Fruit fly (Drosophila melanogaster): ENCODE results near the gene Cht7.

The Cht7 gene

dm6 chr3L:3045256-3045743 is 61.5 kb downstream of the Cht7 start (continued):
- peak; percentile 22 for TF ChIP-seq odd (GFP tag; optimal IDR thresholded peaks at IDR 0.05)
- TF ChIP-seq sr (GFP tag; IDR thresholded peaks at IDR 0.05), result no peak
- TF ChIP-seq grn (GFP tag; optimal IDR thresholded peaks at IDR 0.05), result no peak
- peak; percentile 35 for TF ChIP-seq Hr3 (GFP tag; optimal IDR thresholded peaks at IDR 0.05)
- TF ChIP-seq Rfx (GFP tag; IDR thresholded peaks at IDR 0.05), result peak; percentile 56; the same call in 1 of the 2 replicates
- TF ChIP-seq corto (GFP tag; optimal IDR thresholded peaks at IDR 0.05), result peak; percentile 88
- TF ChIP-seq CG18011 (GFP tag; optimal IDR thresholded peaks at IDR 0.05), result peak; percentile 10
- TF ChIP-seq fd64A (GFP tag; optimal IDR thresholded peaks at IDR 0.05), result no peak
- peak; percentile 71 for TF ChIP-seq kah (GFP tag; optimal IDR thresholded peaks at IDR 0.05)
- no peak for TF ChIP-seq zen (tag; optimal IDR thresholded peaks at IDR 0.05)
- no peak for TF ChIP-seq klu (GFP tag; IDR thresholded peaks at IDR 0.05)
- TF ChIP-seq Dfd (GFP tag; optimal IDR thresholded peaks at IDR 0.05), result no peak
- no peak for TF ChIP-seq pan (optimal IDR thresholded peaks at IDR 0.05)
- peak in 1 of 2 experiments; percentile 60 for TF ChIP-seq pan (GFP tag; optimal IDR thresholded peaks at IDR 0.05 in 1 of 2, IDR thresholded peaks at IDR 0.05 in 1 of 2)
- TF ChIP-seq Blimp-1 (GFP tag; optimal IDR thresholded peaks at IDR 0.05), result peak; percentile 38
- TF ChIP-seq CG13424 (tag; optimal IDR thresholded peaks at IDR 0.05), result peak; percentile 34
- TF ChIP-seq lola (GFP tag; optimal IDR thresholded peaks at IDR 0.05), result peak in 1 of 3 experiments; percentile 22
- peak in 1 of 2 experiments; percentile 47 for TF ChIP-seq Eip74EF (GFP tag; optimal IDR thresholded peaks at IDR 0.05)
- no peak for TF ChIP-seq CG32767 (GFP tag; IDR thresholded peaks at IDR 0.05)
- TF ChIP-seq CG13287 (GFP tag; IDR thresholded peaks at IDR 0.05; ENCODE audit: partially characterized antibody), result no peak
- peak in 1 of 2 experiments; percentile 3 for TF ChIP-seq Pdp1 (GFP tag; optimal IDR thresholded peaks at IDR 0.05)
- TF ChIP-seq fru (optimal IDR thresholded peaks at IDR 0.05), result no peak
- TF ChIP-seq CG13894 (tag; optimal IDR thresholded peaks at IDR 0.05), result no peak
- peak; percentile 24 for TF ChIP-seq CG12155 (GFP tag; optimal IDR thresholded peaks at IDR 0.05)
- TF ChIP-seq CG31224 (GFP tag; IDR thresholded peaks at IDR 0.05), result no peak
- no peak for TF ChIP-seq CG7271 (tag; optimal IDR thresholded peaks at IDR 0.05)
- TF ChIP-seq croc (GFP tag; conservative IDR thresholded peaks at IDR 0.05), result no peak
- TF ChIP-seq GATAe (GFP tag; conservative IDR thresholded peaks at IDR 0.05), result no peak
- peak; percentile 34 for TF ChIP-seq CG12942 (GFP tag; optimal IDR thresholded peaks at IDR 0.05)
- no peak for TF ChIP-seq mld (GFP tag; IDR thresholded peaks at IDR 0.05; ENCODE audit: partially characterized antibody)
- no peak for TF ChIP-seq wdn (GFP tag; IDR thresholded peaks at IDR 0.05)
- TF ChIP-seq mirr (GFP tag; optimal IDR thresholded peaks at IDR 0.05), result no peak
- no peak for TF ChIP-seq Dip3 (GFP tag; optimal IDR thresholded peaks at IDR 0.05)
- no peak for TF ChIP-seq fd102C (GFP tag; optimal IDR thresholded peaks at IDR 0.05)
- TF ChIP-seq CG1024 (GFP tag; IDR thresholded peaks at IDR 0.05), result no peak
- TF ChIP-seq CG2889 (GFP tag; IDR thresholded peaks at IDR 0.05), result no peak
- TF ChIP-seq Usf (GFP tag; optimal IDR thresholded peaks at IDR 0.05), result no peak
- TF ChIP-seq Hand (GFP tag; optimal IDR thresholded peaks at IDR 0.05), result peak; percentile 18
- TF ChIP-seq bab2 (GFP tag; optimal IDR thresholded peaks at IDR 0.05), result no peak
- TF ChIP-seq Ets65A (GFP tag), result no peak
- TF ChIP-seq CG12104 (GFP tag; optimal IDR thresholded peaks at IDR 0.05), result no peak
- TF ChIP-seq Dp (GFP tag; optimal IDR thresholded peaks at IDR 0.05), result no peak
- peak; percentile 21; the same call in 1 of the 2 replicates for TF ChIP-seq al (GFP tag; IDR thresholded peaks at IDR 0.05)
- no peak for TF ChIP-seq Kr (GFP tag; optimal IDR thresholded peaks at IDR 0.05)
- no peak for TF ChIP-seq Lhr (GFP tag; optimal IDR thresholded peaks at IDR 0.05)
- TF ChIP-seq Hsf (GFP tag; optimal IDR thresholded peaks at IDR 0.05), result no peak
- TF ChIP-seq unpg (GFP tag; optimal IDR thresholded peaks at IDR 0.05), result peak; percentile 43
- TF ChIP-seq Optix (GFP tag; IDR thresholded peaks at IDR 0.05), result no peak
- no peak for TF ChIP-seq CG18764 (GFP tag; optimal IDR thresholded peaks at IDR 0.05)
- no peak for TF ChIP-seq Max (GFP tag; optimal IDR thresholded peaks at IDR 0.05)
- no peak for TF ChIP-seq CG16863 (GFP tag; optimal IDR thresholded peaks at IDR 0.05)

All from whole organism, embryonic.